Worm (Caenorhabditis elegans): ENCODE measurements around the gene swsn-7.

- TF ChIP-seq flt-1 (GFP tag; IDR thresholded peaks at IDR 0.05) = no peak
- no peak for TF ChIP-seq ztf-29 (GFP tag; IDR thresholded peaks at IDR 0.05)
- no peak for TF ChIP-seq cog-1 (tag; optimal IDR thresholded peaks at IDR 0.05)
Measured at ce11 chrII:8015483-8015938, 12.1 kb downstream of the swsn-7 start.
